Worm (Caenorhabditis elegans): Measurements from ENCODE around the gene C16C8.7.

DNA sequence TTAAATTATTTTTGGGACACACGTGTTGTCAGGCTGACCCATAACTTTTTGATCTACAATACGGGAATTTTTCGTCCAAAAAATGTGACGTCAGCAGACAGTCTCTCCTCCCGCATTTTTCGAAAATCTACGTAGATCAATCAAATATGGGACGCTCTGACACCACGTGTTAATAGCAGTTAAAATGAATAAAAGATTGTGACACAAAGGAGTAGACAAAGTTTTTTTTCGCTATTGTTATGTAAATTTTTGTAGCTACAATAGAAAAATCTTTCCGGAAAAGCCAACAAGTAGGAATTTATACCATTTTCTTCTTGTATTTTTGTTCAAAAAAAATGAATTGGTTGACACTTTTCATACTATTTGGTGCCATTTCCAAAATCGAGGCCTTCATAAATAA, 18.6 kb downstream of the C16C8.7 start, which contains the start of gene C16C8.27:
- TF ChIP-seq nhr-11 (tag; optimal IDR thresholded peaks at IDR 0.05) (no peak), dmd-4 (tag; optimal IDR thresholded peaks at IDR 0.05) (no peak), unc-39 (tag; optimal IDR thresholded peaks at IDR 0.05) (no peak), nhr-12 (tag; optimal IDR thresholded peaks at IDR 0.05) (no peak), lin-39 (tag; optimal IDR thresholded peaks at IDR 0.05) (no peak), nhr-25 (tag; optimal IDR thresholded peaks at IDR 0.05) (no peak), ztf-11 (tag; optimal IDR thresholded peaks at IDR 0.05) (no peak), ama-1 (optimal IDR thresholded peaks at IDR 0.05) (no peak), blmp-1 (tag; optimal IDR thresholded peaks at IDR 0.05; ENCODE audit: insufficient read depth) (no peak), lsy-2 (tag; optimal IDR thresholded peaks at IDR 0.05) (no peak)

Data from whole organism, L2 larva.